Fruit fly (Drosophila melanogaster): ENCODE measurements around the gene CG3842.

Gene CG3842

DNA sequence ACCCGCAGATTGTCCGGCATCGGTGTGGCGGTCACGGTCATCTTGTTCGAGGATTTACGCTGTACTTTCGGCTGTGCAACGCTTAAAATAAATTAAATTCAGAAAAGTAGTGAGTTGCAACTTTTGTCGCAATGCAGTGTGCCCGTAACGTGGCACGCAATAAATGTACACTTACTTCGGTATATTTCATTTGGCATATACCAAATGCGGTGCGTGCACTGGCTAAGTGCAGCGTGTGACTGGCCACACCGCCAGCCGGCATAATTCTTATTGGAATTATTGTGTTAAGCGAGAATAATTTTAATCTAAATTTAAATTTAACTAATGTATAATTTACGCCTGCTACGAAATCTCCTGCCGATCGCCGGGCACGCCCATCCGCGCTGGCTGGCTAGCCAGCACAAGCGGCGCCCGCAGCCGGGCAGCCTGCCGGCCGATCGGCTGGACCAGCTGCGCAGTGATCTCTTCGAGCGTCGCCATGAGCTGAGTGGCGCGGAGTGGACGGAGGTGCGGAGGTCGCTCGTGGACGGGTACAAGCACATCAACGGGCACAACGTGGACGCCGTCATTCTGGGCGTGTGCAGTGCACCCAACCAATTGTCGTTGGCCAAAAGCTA, 46.4 kb upstream of the CG3842 start, which contains the start of the genes Rpt4 and mldr (continued):
- TF ChIP-seq CG11398 (GFP tag; optimal IDR thresholded peaks at IDR 0.05) = no peak
- TF ChIP-seq zfh2 (GFP tag; optimal IDR thresholded peaks at IDR 0.05) = no peak
- TF ChIP-seq nau (GFP tag; optimal IDR thresholded peaks at IDR 0.05) = no peak
- no peak for TF ChIP-seq dpn (GFP tag; optimal IDR thresholded peaks at IDR 0.05)
- TF ChIP-seq hkb (optimal IDR thresholded peaks at IDR 0.05) = no peak
- TF ChIP-seq hkb (GFP tag; IDR thresholded peaks at IDR 0.05) = no peak
- TF ChIP-seq MTF-1 (GFP tag; optimal IDR thresholded peaks at IDR 0.05; ENCODE audit: borderline replicate concordance) = no peak

DNA sequence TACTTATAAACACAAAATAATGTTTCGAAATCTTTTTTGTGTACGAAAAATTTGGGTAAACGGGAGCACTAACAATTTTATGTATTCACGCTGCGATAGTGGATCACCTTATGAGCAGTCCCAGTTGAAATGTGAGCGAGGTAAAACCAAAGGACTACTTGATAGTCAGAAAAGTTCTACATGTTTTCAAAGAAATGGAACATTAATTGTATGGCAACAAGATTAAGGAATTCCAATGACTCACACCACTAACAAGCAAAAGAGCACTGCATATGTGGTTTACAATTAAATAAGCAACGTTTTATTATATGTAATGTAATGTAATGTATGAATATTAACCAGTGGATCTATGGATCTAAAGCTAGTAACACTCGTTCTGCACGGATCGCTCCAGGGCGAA, 43.3 kb upstream of the CG3842 start, which contains the start of gene CG15892:
CG15892 (minus strand) TSS at position 101 of the 400 bp plus-strand sequence.
- TF ChIP-seq Sry-δ (GFP tag; optimal IDR thresholded peaks at IDR 0.05) = no peak
- no peak for TF ChIP-seq CG11456 (GFP tag; IDR thresholded peaks at IDR 0.05)
- no peak for TF ChIP-seq gcm (GFP tag; optimal IDR thresholded peaks at IDR 0.05)
- TF ChIP-seq CG1832 (GFP tag; optimal IDR thresholded peaks at IDR 0.05) = no peak
- TF ChIP-seq CG18011 (GFP tag; optimal IDR thresholded peaks at IDR 0.05) = no peak
- no peak for TF ChIP-seq Xbp1 (GFP tag; optimal IDR thresholded peaks at IDR 0.05)
- no peak for TF ChIP-seq CG12659 (GFP tag; optimal IDR thresholded peaks at IDR 0.05)
- TF ChIP-seq Gsc (GFP tag; IDR thresholded peaks at IDR 0.05) = no peak
- no peak for TF ChIP-seq CG4424 (GFP tag; optimal IDR thresholded peaks at IDR 0.05)
- no peak for TF ChIP-seq CG3065 (GFP tag; optimal IDR thresholded peaks at IDR 0.05)
- no peak for TF ChIP-seq Gug (GFP tag; IDR thresholded peaks at IDR 0.05)
- no peak for TF ChIP-seq CG1233 (GFP tag; optimal IDR thresholded peaks at IDR 0.05)
- TF ChIP-seq unpg (GFP tag; optimal IDR thresholded peaks at IDR 0.05) = no peak
- no peak for TF ChIP-seq CG14050 (GFP tag; IDR thresholded peaks at IDR 0.05)
- TF ChIP-seq prd (optimal IDR thresholded peaks at IDR 0.05) = no peak
- no peak for TF ChIP-seq prd (GFP tag; IDR thresholded peaks at IDR 0.05)
- no peak for TF ChIP-seq org-1 (GFP tag; optimal IDR thresholded peaks at IDR 0.05)

DNA sequence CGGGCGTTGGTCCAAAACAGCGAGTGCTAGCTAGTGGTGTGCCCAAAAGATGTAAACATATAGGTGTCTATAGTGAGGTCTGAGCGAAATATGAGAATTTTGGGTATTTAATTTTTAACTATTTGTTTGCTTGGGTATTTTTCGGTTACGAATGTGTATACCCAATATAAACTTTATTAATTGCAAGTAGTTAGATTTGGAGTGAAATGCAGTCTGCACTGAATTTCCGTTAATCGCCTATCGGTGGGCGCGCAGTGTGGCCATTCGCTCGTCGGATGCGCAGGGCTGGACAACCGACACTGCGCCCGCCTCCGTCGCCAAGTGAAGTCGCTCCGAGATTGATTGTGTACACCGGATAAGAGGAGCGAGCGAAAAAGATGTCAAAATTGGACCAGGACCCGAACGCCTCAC, 42.4 kb upstream of the CG3842 start, which contains the start of the genes CG15891 and CG3815:
CG15891 (minus strand) TSS at position 217 of the 411 bp plus-strand sequence.
CG3815 (plus strand) TSS at position 261 of the 411 bp plus-strand sequence.
- TF ChIP-seq ham (GFP tag; IDR thresholded peaks at IDR 0.05) (0 out of 2 replicates have a peak, but pooled peaks have one; percentile 8), Lim3 (GFP tag; IDR thresholded peaks at IDR 0.05) (no peak), dan (GFP tag; IDR thresholded peaks at IDR 0.05) (no peak), CG15269 (tag; optimal IDR thresholded peaks at IDR 0.05) (no peak), pros (GFP tag; optimal IDR thresholded peaks at IDR 0.05) (no peak), CG6813 (GFP tag; optimal IDR thresholded peaks at IDR 0.05) (no peak), Bgb (GFP tag; IDR thresholded peaks at IDR 0.05; ENCODE audit: partially characterized antibody) (peak; percentile 23; the same call in 1 of the 2 replicates), Pdp1 (GFP tag; optimal IDR thresholded peaks at IDR 0.05) (peak; percentile 41 to 48), vfl (GFP tag; optimal IDR thresholded peaks at IDR 0.05) (no peak), CG17912 (GFP tag; optimal IDR thresholded peaks at IDR 0.05) (no peak), kah (GFP tag; optimal IDR thresholded peaks at IDR 0.05) (peak; percentile 40), CG18619 (GFP tag; optimal IDR thresholded peaks at IDR 0.05) (peak; percentile 69), emc (GFP tag; optimal IDR thresholded peaks at IDR 0.05) (no peak), PHDP (tag; optimal IDR thresholded peaks at IDR 0.05) (no peak), lmd (GFP tag; IDR thresholded peaks at IDR 0.05) (peak; percentile 71), disco-r (GFP tag; optimal IDR thresholded peaks at IDR 0.05) (no peak), abd-A (tag; optimal IDR thresholded peaks at IDR 0.05) (no peak), run (tag; optimal IDR thresholded peaks at IDR 0.05) (no peak), CG1233 (GFP tag; optimal IDR thresholded peaks at IDR 0.05) (no peak), CG42726 (GFP tag; IDR thresholded peaks at IDR 0.05; ENCODE audit: partially characterized antibody) (0 out of 2 replicates have a peak, but pooled peaks have one; percentile 8), hth (optimal IDR thresholded peaks at IDR 0.05) (no peak), CG4617 (GFP tag; optimal IDR thresholded peaks at IDR 0.05; ENCODE audit: borderline replicate concordance) (peak; percentile 71), kni (GFP tag; optimal IDR thresholded peaks at IDR 0.05) (no peak), Atf-2 (GFP tag; optimal IDR thresholded peaks at IDR 0.05) (no peak), CG11093 (GFP tag; IDR thresholded peaks at IDR 0.05) (0 out of 3 replicates have a peak, but pooled peaks have one; percentile 39), ap (GFP tag; IDR thresholded peaks at IDR 0.05) (no peak)

Data from whole organism, embryonic.